Worm (Caenorhabditis elegans) whole organism, midembryonic: ENCODE data around the gene srz-96.

ENCODE experiments used
- T22C8.4 ChIP-seq: fragments of 200-800 bp; sonication (Bioruptor generic); IDR thresholded peaks from 2 replicates; pipeline ENCODE4 v1.3.6; 2022; ENCODE audit warnings: missing genetic modification characterization, missing compliant biosample characterization
- cog-1 ChIP-seq: sonication (generic microtip); optimal IDR thresholded peaks from 2 replicates; lab custom pipeline; 2016; ENCODE audit warnings: missing genetic modification characterization, missing compliant biosample characterization
- flt-1 ChIP-seq: fragments of 200-800 bp; sonication (Bioruptor generic); IDR thresholded peaks from 2 replicates; pipeline ENCODE4 v1.3.6; 2022; ENCODE audit warnings: missing genetic modification characterization, missing compliant biosample characterization
- klf-2 ChIP-seq: fragments of 200-800 bp; sonication (Bioruptor generic); conservative IDR thresholded peaks from 2 replicates; pipeline ENCODE4 v1.3.6; 2022; ENCODE audit warnings: missing genetic modification reagents, missing genetic modification characterization, missing compliant biosample characterization
- ref-1 ChIP-seq: fragments of 200-800 bp; sonication (Bioruptor generic); conservative IDR thresholded peaks from 2 replicates; pipeline ENCODE4 v1.3.6; 2022; ENCODE audit warnings: missing genetic modification reagents, missing genetic modification characterization, missing compliant biosample characterization
- tab-1 ChIP-seq: fragments of 200-800 bp; sonication (Bioruptor generic); IDR thresholded peaks from 2 replicates; pipeline ENCODE4 v1.3.6; 2022; ENCODE audit warnings: missing genetic modification characterization, missing compliant biosample characterization
- ztf-23 ChIP-seq: fragments of 200-800 bp; sonication (Bioruptor generic); IDR thresholded peaks from 2 replicates; pipeline ENCODE4 v1.3.6; 2022; ENCODE audit warnings: missing genetic modification reagents, missing genetic modification characterization, missing compliant biosample characterization
- ztf-29 ChIP-seq: fragments of 200-800 bp; sonication (Bioruptor generic); IDR thresholded peaks from 2 replicates; pipeline ENCODE4 v1.3.6; 2022; ENCODE audit warnings: missing genetic modification reagents, missing genetic modification characterization, missing compliant biosample characterization

DNA sequence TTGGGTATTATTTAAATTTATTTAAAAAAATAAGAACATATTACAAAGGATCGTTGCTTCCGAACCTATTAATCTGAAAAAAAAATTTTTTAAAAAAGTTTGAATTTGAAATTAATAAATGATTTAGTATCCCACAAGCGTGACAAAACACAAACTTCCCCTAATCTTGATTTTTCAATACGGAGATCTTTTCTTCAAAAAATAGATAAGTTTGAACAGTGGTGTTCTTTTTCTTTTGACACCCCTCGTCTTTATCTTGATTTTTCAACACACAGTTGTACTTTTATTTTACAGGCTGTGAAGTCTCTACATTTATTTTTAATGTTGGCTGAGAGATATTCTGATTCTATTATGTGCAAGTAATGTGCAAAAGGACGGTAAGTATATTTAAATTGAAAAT is 37.3 kb downstream of the srz-96 start, which contains the start of gene T19C9.10:
- TF ChIP-seq flt-1 (GFP tag; lab: Robert Waterston, UW) (no peak), klf-2 (GFP tag; lab: Robert Waterston, UW) (no peak), ztf-23 (GFP tag; lab: Robert Waterston, UW) (no peak), T22C8.4 (GFP tag; lab: Robert Waterston, UW) (no peak), tab-1 (GFP tag; lab: Robert Waterston, UW) (no peak), cog-1 (no peak), ztf-29 (GFP tag; lab: Robert Waterston, UW) (no peak), ref-1 (GFP tag; lab: Robert Waterston, UW) (no peak)
